Fruit fly (Drosophila melanogaster) whole organism, embryonic: Measurements from ENCODE around the gene mib1.
A peak's percentile ranks its signal among the peaks of the same experiment; 100 is the strongest.

Source experiments
- Ada2b ChIP-seq: fragments of 200-800 bp; sonication (Bioruptor generic); IDR thresholded peaks from 2 replicates; pipeline ENCODE4 v1.3.6; 2022; ENCODE audit warnings: missing biosample characterization, missing genetic modification characterization
- CG12071 ChIP-seq: fragments of 200-800 bp; sonication (Bioruptor generic); optimal IDR thresholded peaks from 3 replicates; lab custom pipeline; 2018; ENCODE audit warnings: missing biosample characterization, mild to moderate bottlenecking, missing genetic modification characterization
- CG13424 ChIP-seq: fragments of 200-800 bp; sonication (Bioruptor generic); optimal IDR thresholded peaks from 2 replicates; lab custom pipeline; 2019; ENCODE audit warnings: missing biosample characterization, mild to moderate bottlenecking, missing genetic modification characterization, moderate library complexity
- CG1603 ChIP-seq: fragments of 200-800 bp; sonication (Bioruptor generic); optimal IDR thresholded peaks from 2 replicates; lab custom pipeline; 2019; ENCODE audit warnings: missing biosample characterization, mild to moderate bottlenecking, missing genetic modification characterization, moderate library complexity
- CG17568 ChIP-seq: fragments of 200-800 bp; sonication (Bioruptor generic); optimal IDR thresholded peaks from 2 replicates; lab custom pipeline; 2018; ENCODE audit warnings: missing biosample characterization, mild to moderate bottlenecking, missing genetic modification characterization, moderate library complexity
- CG18764 ChIP-seq: fragments of 200-800 bp; sonication (Bioruptor generic); optimal IDR thresholded peaks from 3 replicates; lab custom pipeline; 2016; ENCODE audit warnings: missing biosample characterization, missing genetic modification characterization
- CG2202 ChIP-seq: fragments of 200-800 bp; sonication (Bioruptor generic); optimal IDR thresholded peaks from 2 replicates; lab custom pipeline; 2018; ENCODE audit warnings: missing biosample characterization, mild to moderate bottlenecking, missing genetic modification characterization
- CG2889 ChIP-seq: fragments of 200-800 bp; sonication (Bioruptor generic); IDR thresholded peaks from 3 replicates; pipeline ENCODE4 v1.3.6; 2022; ENCODE audit warnings: missing biosample characterization, missing genetic modification characterization
- CG31388 ChIP-seq: fragments of 200-800 bp; sonication (Bioruptor generic); optimal IDR thresholded peaks from 2 replicates; lab custom pipeline; 2016; ENCODE audit warnings: missing biosample characterization, missing genetic modification characterization
- CG31441 ChIP-seq: fragments of 200-800 bp; sonication (Bioruptor generic); IDR thresholded peaks from 2 replicates; pipeline ENCODE4 v1.3.6; 2022; ENCODE audit warnings: missing biosample characterization, missing genetic modification characterization
- CG32767 ChIP-seq: fragments of 200-800 bp; sonication (Bioruptor generic); IDR thresholded peaks from 2 replicates; pipeline ENCODE4 v1.3.6; 2022; ENCODE audit warnings: missing biosample characterization, missing genetic modification characterization
- CG32772 ChIP-seq: fragments of 200-800 bp; sonication (Bioruptor generic); IDR thresholded peaks from 2 replicates; pipeline ENCODE4 v1.3.6; 2022; ENCODE audit warnings: missing biosample characterization, missing genetic modification characterization
- CG33213 ChIP-seq: fragments of 200-800 bp; sonication (Bioruptor generic); optimal IDR thresholded peaks from 3 replicates; lab custom pipeline; 2016; ENCODE audit warnings: missing biosample characterization, missing genetic modification characterization
- CG3726 ChIP-seq: fragments of 200-800 bp; sonication (Bioruptor generic); IDR thresholded peaks from 3 replicates; pipeline ENCODE4, ENCODE4 v1.3.6; 2022; ENCODE audit warnings: missing biosample characterization, missing genetic modification characterization
- CG3838 ChIP-seq: fragments of 200-800 bp; sonication (Bioruptor generic); optimal IDR thresholded peaks from 3 replicates; lab custom pipeline; 2016; ENCODE audit warnings: missing biosample characterization, missing genetic modification characterization
- CG4424 ChIP-seq: fragments of 200-800 bp; sonication (Bioruptor generic); optimal IDR thresholded peaks from 3 replicates; lab custom pipeline; 2016; ENCODE audit warnings: missing biosample characterization, missing genetic modification characterization
- CG4730 ChIP-seq: fragments of 200-800 bp; sonication (Bioruptor generic); IDR thresholded peaks from 2 replicates; pipeline ENCODE4 v1.3.6; 2022; ENCODE audit warnings: missing biosample characterization, missing genetic modification characterization
- CG6689 ChIP-seq: fragments of 200-800 bp; sonication (Bioruptor generic); IDR thresholded peaks from 2 replicates; pipeline ENCODE4 v1.3.6; 2022; ENCODE audit warnings: missing biosample characterization, missing genetic modification characterization
- CG7839 ChIP-seq: fragments of 200-800 bp; sonication (Bioruptor generic); optimal IDR thresholded peaks from 3 replicates; lab custom pipeline; 2018; ENCODE audit warnings: missing biosample characterization, mild to moderate bottlenecking, missing genetic modification characterization, moderate library complexity
- Dek ChIP-seq: fragments of 200-800 bp; sonication (Bioruptor generic); optimal IDR thresholded peaks from 3 replicates; lab custom pipeline; 2019; ENCODE audit warnings: missing biosample characterization, mild to moderate bottlenecking, missing genetic modification characterization, moderate library complexity
- E2f2 ChIP-seq: fragments of 200-800 bp; sonication (Bioruptor generic); IDR thresholded peaks from 2 replicates; pipeline ENCODE4 v1.3.6; 2022; ENCODE audit warnings: missing biosample characterization, missing genetic modification characterization
- H2.0 ChIP-seq: fragments of 200-800 bp; sonication (Bioruptor generic); IDR thresholded peaks from 2 replicates; pipeline ENCODE4 v1.3.6; 2022; ENCODE audit warnings: missing biosample characterization, missing genetic modification characterization
- HLH3B ChIP-seq: fragments of 200-800 bp; sonication (Bioruptor generic); IDR thresholded peaks from 2 replicates; pipeline ENCODE4 v1.3.6; 2022; ENCODE audit warnings: missing biosample characterization, missing genetic modification characterization
- Hmr ChIP-seq: fragments of 200-800 bp; sonication (Bioruptor generic); optimal IDR thresholded peaks from 3 replicates; lab custom pipeline; 2017; ENCODE audit warnings: mild to moderate bottlenecking, missing biosample characterization, missing genetic modification reagents, missing genetic modification characterization
- Med ChIP-seq: fragments of 200-800 bp; sonication (Bioruptor generic); peaks from one replicate; lab custom pipeline; 2016; ENCODE audit warnings: missing biosample characterization, missing genetic modification characterization, mild to moderate bottlenecking, inconsistent platforms, moderate library complexity
- Oli ChIP-seq: fragments of 200-800 bp; sonication (Bioruptor generic); optimal IDR thresholded peaks from 2 replicates; lab custom pipeline; 2018; ENCODE audit warnings: missing biosample characterization, mild to moderate bottlenecking, missing genetic modification characterization, moderate library complexity
- Six4 ChIP-seq: fragments of 200-800 bp; sonication (Bioruptor generic); optimal IDR thresholded peaks from 2 replicates; lab custom pipeline; 2016; ENCODE audit warnings: missing biosample characterization, missing genetic modification characterization
- Xrp1 ChIP-seq: fragments of 200-800 bp; sonication (Bioruptor generic); IDR thresholded peaks from 2 replicates; pipeline ENCODE4 v1.3.6; 2022; ENCODE audit warnings: missing biosample characterization, missing genetic modification characterization
- ara ChIP-seq: fragments of 200-800 bp; sonication (Bioruptor generic); IDR thresholded peaks from 2 replicates; pipeline ENCODE4 v1.3.6; 2022; ENCODE audit warnings: missing biosample characterization, missing genetic modification characterization
- ase ChIP-seq: fragments of 200-800 bp; sonication (Bioruptor generic); IDR thresholded peaks from 3 replicates; pipeline ENCODE4 v1.3.6; 2022; ENCODE audit warnings: missing biosample characterization, missing genetic modification characterization
- bcd ChIP-seq: fragments of 200-800 bp; sonication (Bioruptor generic); optimal IDR thresholded peaks from 2 replicates; lab custom pipeline; 2017; ENCODE audit warnings: missing biosample characterization, mild to moderate bottlenecking, missing genetic modification characterization
- dan ChIP-seq: fragments of 200-800 bp; sonication (Bioruptor generic); IDR thresholded peaks from 2 replicates; pipeline ENCODE4 v1.3.6; 2022; ENCODE audit warnings: missing biosample characterization, missing genetic modification characterization
- emc ChIP-seq: fragments of 200-800 bp; sonication (Bioruptor generic); optimal IDR thresholded peaks from 2 replicates; lab custom pipeline; 2016; ENCODE audit warnings: missing biosample characterization, missing genetic modification characterization
- eve ChIP-seq, 2 experiments: fragments of >200 bp; optimal IDR thresholded peaks; 2 replicates each; lab custom pipeline; 2017; ENCODE audit warnings: missing biosample characterization in 2 of 2, missing genetic modification characterization in 2 of 2
- gsb-n ChIP-seq: fragments of 200-800 bp; sonication (Bioruptor generic); optimal IDR thresholded peaks from 3 replicates; lab custom pipeline; 2018; ENCODE audit warnings: missing biosample characterization, mild to moderate bottlenecking, missing genetic modification characterization
- inv ChIP-seq: fragments of 200-800 bp; sonication (Bioruptor generic); IDR thresholded peaks from 2 replicates; pipeline ENCODE4 v1.3.6; 2022; ENCODE audit warnings: missing biosample characterization, missing genetic modification characterization; ENCODE audit not compliant: partially characterized antibody
- jing ChIP-seq: fragments of 200-800 bp; sonication (Bioruptor generic); optimal IDR thresholded peaks from 2 replicates; lab custom pipeline; 2018; ENCODE audit warnings: missing biosample characterization, mild to moderate bottlenecking, missing genetic modification characterization
- kah ChIP-seq: fragments of 200-800 bp; sonication (Bioruptor generic); optimal IDR thresholded peaks from 2 replicates; lab custom pipeline; 2018; ENCODE audit warnings: missing biosample characterization, mild to moderate bottlenecking, missing genetic modification characterization
- lbe ChIP-seq: fragments of 200-800 bp; sonication (Bioruptor generic); optimal IDR thresholded peaks from 2 replicates; lab custom pipeline; 2016; ENCODE audit warnings: missing biosample characterization, mild to moderate bottlenecking, missing genetic modification characterization
- lola ChIP-seq, 3 experiments: fragments of >200 bp in 2 of 3; fragments of 200-800 bp in 1 of 3; sonication (Bioruptor generic) in 1 of 3; optimal IDR thresholded peaks; 2 replicates each; lab custom pipeline; 2017 to 2019; ENCODE audit warnings: missing biosample characterization in 3 of 3, missing genetic modification characterization in 3 of 3, mild to moderate bottlenecking in 1 of 3, moderate library complexity in 1 of 3
- mam ChIP-seq: fragments of 200-800 bp; sonication (Bioruptor generic); optimal IDR thresholded peaks from 3 replicates; lab custom pipeline; 2016; ENCODE audit warnings: missing biosample characterization, missing genetic modification characterization
- pb ChIP-seq: fragments of 200-800 bp; sonication (Bioruptor generic); optimal IDR thresholded peaks from 3 replicates; lab custom pipeline; 2016; ENCODE audit warnings: missing biosample characterization, missing genetic modification characterization
- sim ChIP-seq: fragments of 200-800 bp; sonication (Bioruptor generic); IDR thresholded peaks from 2 replicates; pipeline ENCODE4 v1.3.6; 2022; ENCODE audit warnings: missing biosample characterization, missing genetic modification characterization
- sisA ChIP-seq: fragments of 200-800 bp; sonication (Bioruptor generic); IDR thresholded peaks from 2 replicates; pipeline ENCODE4 v1.3.6; 2022; ENCODE audit warnings: missing biosample characterization, missing genetic modification characterization
- sna ChIP-seq: fragments of 200-800 bp; sonication (Bioruptor generic); IDR thresholded peaks from 2 replicates; pipeline ENCODE4 v1.3.6; 2022; ENCODE audit warnings: missing biosample characterization, missing genetic modification characterization; ENCODE audit not compliant: partially characterized antibody
- sug ChIP-seq: fragments of 200-800 bp; optimal IDR thresholded peaks from 2 replicates; lab custom pipeline; 2019; ENCODE audit warnings: missing biosample characterization, mild to moderate bottlenecking, missing genetic modification characterization, moderate library complexity
- unc-4 ChIP-seq: fragments of 200-800 bp; sonication (Bioruptor generic); IDR thresholded peaks from 2 replicates; pipeline ENCODE4 v1.3.6; 2022; ENCODE audit warnings: missing biosample characterization, missing genetic modification characterization; ENCODE audit not compliant: partially characterized antibody
- usp ChIP-seq: fragments of >200 bp; optimal IDR thresholded peaks from 2 replicates; lab custom pipeline; 2017; ENCODE audit warnings: missing biosample characterization, missing genetic modification characterization
- zf30C ChIP-seq: fragments of 200-800 bp; sonication (Bioruptor generic); optimal IDR thresholded peaks from 3 replicates; lab custom pipeline; 2018; ENCODE audit warnings: missing biosample characterization, mild to moderate bottlenecking, missing genetic modification characterization
- zfh1 ChIP-seq: fragments of 200-800 bp; sonication (Bioruptor generic); IDR thresholded peaks from 3 replicates; pipeline ENCODE4 v1.3.6; 2022; ENCODE audit warnings: missing biosample characterization, missing genetic modification characterization

Gene mib1

dm6 chr3L:16021064-16021683 lies 9.6 kb upstream of the mib1 start (continued):
- TF ChIP-seq sim: 0 out of 2 replicates have a peak, but pooled peaks have one; percentile 63
- TF ChIP-seq unc-4 (GFP tag; lab: Robert Waterston, UW): no peak
- peak in 1 of 3 experiments; percentile 80 for TF ChIP-seq lola (GFP tag; optimal IDR thresholded peaks at IDR 0.05; lab: Kevin White, UChicago)
- peak; percentile 53; the same call in 1 of the 2 replicates for TF ChIP-seq CG6689 (GFP tag; lab: Robert Waterston, UW)
- no peak for TF ChIP-seq CG32767 (GFP tag; lab: Robert Waterston, UW)
- peak; percentile 57 for TF ChIP-seq Six4 (GFP tag; lab: Kevin White, UChicago)
- peak; percentile 80 for TF ChIP-seq Med
- peak; percentile 22; the same call in 1 of the 2 replicates for TF ChIP-seq Ada2b (GFP tag; lab: Robert Waterston, UW)
- no peak for TF ChIP-seq kah
- TF ChIP-seq eve (GFP tag; optimal IDR thresholded peaks at IDR 0.05; lab: Kevin White, UChicago): peak in 1 of 2 experiments; percentile 21
- peak; percentile 78 for TF ChIP-seq ara
- peak; percentile 33; the same call in 1 of the 3 replicates for TF ChIP-seq ase
- peak; percentile 21 for TF ChIP-seq pb (GFP tag; lab: Kevin White, UChicago)
- TF ChIP-seq CG4730 (GFP tag; lab: Robert Waterston, UW): peak; percentile 38; the same call in 1 of the 2 replicates
- TF ChIP-seq CG3726 (GFP tag; lab: Robert Waterston, UW): 0 out of 3 replicates have a peak, but pooled peaks have one; percentile 8
- TF ChIP-seq jing (GFP tag; lab: Kevin White, UChicago): peak; percentile 34
- peak; percentile 22; the same call in 1 of the 2 replicates for TF ChIP-seq CG32772 (GFP tag; lab: Robert Waterston, UW)
- peak; percentile 63 for TF ChIP-seq CG4424 (GFP tag; lab: Kevin White, UChicago)
- TF ChIP-seq sna (GFP tag; lab: Robert Waterston, UW): no peak
- no peak for TF ChIP-seq CG17568 (GFP tag; lab: Kevin White, UChicago)
- peak; percentile 1 for TF ChIP-seq mam (GFP tag; lab: Kevin White, UChicago)
- peak; percentile 85 for TF ChIP-seq Xrp1 (GFP tag; lab: Robert Waterston, UW)
- TF ChIP-seq usp (GFP tag; lab: Kevin White, UChicago): no peak
- TF ChIP-seq dan (GFP tag; lab: Robert Waterston, UW): peak; percentile 55; the same call in 1 of the 2 replicates
- peak; percentile 66 for TF ChIP-seq CG2202 (tag; lab: Kevin White, UChicago)
- no peak for TF ChIP-seq CG12071 (GFP tag; lab: Kevin White, UChicago)
- TF ChIP-seq CG1603 (tag; lab: Kevin White, UChicago): peak; percentile 87
- peak; percentile 80 for TF ChIP-seq zf30C (GFP tag; lab: Kevin White, UChicago)
- TF ChIP-seq sug: no peak
- no peak for TF ChIP-seq lbe (GFP tag; lab: Kevin White, UChicago)
- TF ChIP-seq CG31441 (GFP tag; lab: Robert Waterston, UW): peak; percentile 68
- TF ChIP-seq CG13424: peak; percentile 46
- TF ChIP-seq CG33213 (GFP tag; lab: Kevin White, UChicago): peak; percentile 1
- TF ChIP-seq emc: no peak
- peak; percentile 57 for TF ChIP-seq CG7839 (tag; lab: Kevin White, UChicago)
- TF ChIP-seq gsb-n (tag; lab: Kevin White, UChicago): peak; percentile 72
- no peak for TF ChIP-seq CG31388 (GFP tag; lab: Kevin White, UChicago)
- no peak for TF ChIP-seq Hmr (GFP tag; lab: Kevin White, UChicago)
- peak; percentile 71 for TF ChIP-seq zfh1 (GFP tag; lab: Robert Waterston, UW)
- TF ChIP-seq HLH3B (GFP tag; lab: Robert Waterston, UW): no peak
- TF ChIP-seq bcd (GFP tag; lab: Kevin White, UChicago): peak; percentile 23
- TF ChIP-seq Dek (tag; lab: Kevin White, UChicago): no peak
- TF ChIP-seq CG3838 (GFP tag; lab: Kevin White, UChicago): no peak
- no peak for TF ChIP-seq inv (GFP tag; lab: Robert Waterston, UW)
- peak; percentile 53; the same call in 1 of the 2 replicates for TF ChIP-seq sisA (GFP tag; lab: Robert Waterston, UW)
- peak; percentile 10 for TF ChIP-seq CG18764 (GFP tag; lab: Kevin White, UChicago)
- TF ChIP-seq H2.0: peak; percentile 29; the same call in 1 of the 2 replicates
- TF ChIP-seq CG2889: no peak
- TF ChIP-seq E2f2 (GFP tag; lab: Robert Waterston, UW): peak; percentile 18; the same call in 1 of the 2 replicates
- TF ChIP-seq Oli (tag; lab: Kevin White, UChicago): peak; percentile 45
